Fruit fly (Drosophila melanogaster): Measurements from ENCODE around the gene CG11857.

DNA sequence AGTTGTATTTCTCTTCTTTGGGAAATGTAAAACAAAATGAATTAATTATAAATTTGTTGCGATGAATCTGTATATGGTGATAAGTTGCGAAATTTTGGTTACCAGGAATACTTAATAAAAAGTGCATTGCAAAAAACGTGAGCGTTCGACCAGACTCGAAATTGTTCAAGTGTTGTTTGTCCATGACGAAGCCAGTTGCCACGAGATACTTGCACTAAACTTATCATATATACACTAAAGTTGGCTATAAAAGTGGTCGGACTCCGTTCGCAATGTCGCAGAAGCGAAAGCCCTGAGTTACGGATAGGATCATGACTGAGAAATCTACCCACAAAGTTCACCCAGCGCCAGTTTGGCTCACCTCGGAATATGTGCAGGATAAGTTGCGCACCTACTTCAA is 14.8 kb downstream of the CG11857 start, which contains the start of gene CG11878:
- no peak for TF ChIP-seq h (optimal IDR thresholded peaks at IDR 0.05)
- TF ChIP-seq ttk (optimal IDR thresholded peaks at IDR 0.05): no peak

Measured in Kc167 (cell line).